Worm (Caenorhabditis elegans): ENCODE measurements around the gene T05C12.11.

DNA sequence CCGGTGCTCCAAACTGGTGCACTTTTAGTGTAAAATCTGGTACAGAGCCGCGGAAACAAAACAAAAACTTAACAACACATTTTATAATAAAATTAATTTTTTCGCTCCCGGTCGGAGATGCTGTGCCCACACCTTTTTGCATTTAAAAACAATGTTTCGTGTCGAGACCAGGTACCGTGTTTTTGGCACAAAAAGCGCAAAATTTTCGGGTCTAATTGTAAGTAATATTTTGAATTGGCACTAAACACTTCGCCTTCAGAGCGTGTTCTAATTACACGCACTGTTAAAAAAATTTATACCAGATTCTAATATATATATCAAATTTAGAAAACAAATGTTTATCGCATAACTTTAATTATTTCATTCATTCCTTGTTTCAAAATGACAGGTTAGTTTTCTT, 11.2 kb upstream of the T05C12.11 start, which contains the start of gene dylt-3:
- no peak for TF ChIP-seq egl-27 (tag; optimal IDR thresholded peaks at IDR 0.05)
- TF ChIP-seq unc-62 (GFP tag; optimal IDR thresholded peaks at IDR 0.05 in 1 of 2) = no peak
- TF ChIP-seq unc-62 (tag; optimal IDR thresholded peaks at IDR 0.05) = no peak

Data from whole organism, L4 larva.